Worm (Caenorhabditis elegans) whole organism, dauer: ENCODE results near the gene mif-2.

Experiments
- unc-62 ChIP-seq: sonication (generic microtip); optimal IDR thresholded peaks from 2 replicates; lab custom pipeline; 2017; ENCODE audit warnings: missing biosample characterization, missing genetic modification reagents, missing genetic modification characterization

mif-2 gene

DNA sequence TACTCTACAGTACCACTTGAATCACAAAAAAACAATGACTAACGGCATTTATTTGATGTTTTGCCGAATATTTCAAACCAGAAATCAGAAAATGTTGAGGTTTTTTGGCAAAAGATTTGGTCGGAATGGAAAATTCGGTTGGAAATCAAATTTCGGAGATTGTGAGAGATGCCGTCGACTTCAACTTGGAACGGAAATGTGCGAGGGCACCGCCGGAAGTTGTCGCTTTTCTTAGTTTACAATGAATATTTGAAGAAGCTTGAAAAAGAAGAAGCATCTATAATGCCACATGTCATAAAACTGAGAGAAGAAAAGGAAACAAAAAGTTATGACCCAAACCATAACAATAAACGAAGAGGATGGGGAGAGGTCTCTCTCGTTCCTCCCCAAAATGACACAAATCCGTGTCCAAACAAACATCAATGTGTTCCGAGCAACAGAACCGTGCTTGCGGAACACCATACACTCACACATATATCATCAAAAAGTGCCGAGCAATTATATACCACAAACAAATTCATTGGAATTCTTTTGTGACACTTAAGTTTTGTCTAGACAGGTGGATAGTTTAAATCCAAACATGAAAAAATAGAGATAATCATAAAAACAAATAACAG is 12.4 kb upstream of the mif-2 start:
- no peak for TF ChIP-seq unc-62 (GFP tag; lab: Kevin White, UChicago)

DNA sequence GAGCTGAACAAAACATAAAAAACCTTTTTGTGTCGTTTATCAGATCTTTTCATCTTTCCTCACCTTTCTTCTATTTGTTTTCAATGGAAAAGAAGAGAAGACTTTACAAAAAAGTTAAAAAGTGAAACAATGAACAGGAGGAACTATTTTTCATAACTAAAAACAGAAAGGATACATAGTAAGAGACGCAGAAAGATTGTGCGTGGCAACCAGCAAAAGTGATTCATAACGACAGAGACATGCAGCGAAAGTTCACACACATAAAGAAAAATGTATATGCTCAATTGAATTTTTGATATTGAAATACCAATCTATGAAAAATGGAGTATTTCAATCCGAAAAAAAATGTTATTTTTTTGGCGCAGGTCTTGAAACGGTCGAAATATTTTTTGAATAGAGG is 11.6 kb upstream of the mif-2 start:
- no peak for TF ChIP-seq unc-62 (GFP tag; lab: Kevin White, UChicago)

DNA sequence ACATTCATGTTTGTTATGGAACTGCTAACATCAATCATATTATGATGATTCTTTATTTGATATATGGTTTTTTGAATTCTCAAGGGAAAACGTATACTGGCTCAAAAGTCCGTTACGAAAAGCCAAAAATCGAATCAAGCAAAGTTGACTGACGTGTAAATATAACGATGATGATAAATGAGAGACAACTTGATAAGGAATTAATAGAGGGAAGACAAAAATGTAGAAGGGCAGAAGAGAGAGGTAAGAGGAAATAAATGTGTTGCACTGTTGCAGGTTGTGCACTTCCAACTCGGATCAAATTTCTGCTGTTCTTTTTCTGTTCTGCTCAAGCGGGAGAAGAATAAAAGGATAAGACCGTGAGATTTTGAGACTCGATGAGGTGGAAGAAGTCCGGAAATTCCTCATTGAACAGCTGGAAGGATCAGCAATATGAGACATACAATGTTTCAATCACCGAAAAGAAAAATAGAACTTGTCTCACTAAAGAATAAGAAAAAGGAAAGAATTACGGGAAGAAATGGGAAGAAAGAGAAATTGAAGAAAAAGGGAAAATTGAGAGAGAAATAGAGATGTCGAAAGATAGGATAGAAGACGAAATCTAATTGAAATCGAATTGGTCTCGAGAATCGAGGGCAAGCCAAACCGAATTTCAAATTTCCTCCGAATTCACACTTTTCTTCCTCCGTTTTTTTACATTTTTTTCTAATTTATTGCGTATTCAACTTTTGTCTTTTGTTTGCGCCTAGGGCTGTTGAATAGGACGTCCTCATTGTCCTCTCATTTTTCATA is 8.0 kb upstream of the mif-2 start:
- TF ChIP-seq unc-62 (GFP tag; lab: Kevin White, UChicago) = no peak

DNA sequence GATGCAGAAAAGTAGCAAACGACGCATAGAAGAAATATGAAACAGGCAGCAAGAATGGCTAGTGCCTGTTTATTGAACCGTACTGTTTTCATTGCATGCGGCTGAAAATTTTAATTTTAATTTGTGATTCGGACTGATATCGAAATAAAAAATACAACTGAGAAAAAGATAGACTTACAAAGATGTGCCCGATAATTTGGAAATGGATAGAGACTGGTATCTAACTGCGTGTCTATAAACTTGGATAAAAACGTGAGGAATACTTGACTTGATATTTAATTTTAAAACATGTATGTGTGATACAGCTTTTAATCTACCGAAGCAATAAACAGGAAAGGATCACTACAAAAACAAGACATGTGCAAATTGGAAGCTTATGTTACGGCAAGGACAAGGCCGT is 7.1 kb upstream of the mif-2 start, which contains the start of gene mans-2:
mans-2 (minus strand) TSS at position 101 of the 400 bp plus-strand sequence.
- TF ChIP-seq unc-62 (GFP tag; lab: Kevin White, UChicago) = no peak

- TF ChIP-seq unc-62 (GFP tag; lab: Kevin White, UChicago) = no peak
These were observed 4.0 kb upstream of the mif-2 start, which contains the start of gene rpt-1 for ce11 chrV:11982309-11982708. rpt-1 (minus strand) TSS chrV:11982397.

DNA sequence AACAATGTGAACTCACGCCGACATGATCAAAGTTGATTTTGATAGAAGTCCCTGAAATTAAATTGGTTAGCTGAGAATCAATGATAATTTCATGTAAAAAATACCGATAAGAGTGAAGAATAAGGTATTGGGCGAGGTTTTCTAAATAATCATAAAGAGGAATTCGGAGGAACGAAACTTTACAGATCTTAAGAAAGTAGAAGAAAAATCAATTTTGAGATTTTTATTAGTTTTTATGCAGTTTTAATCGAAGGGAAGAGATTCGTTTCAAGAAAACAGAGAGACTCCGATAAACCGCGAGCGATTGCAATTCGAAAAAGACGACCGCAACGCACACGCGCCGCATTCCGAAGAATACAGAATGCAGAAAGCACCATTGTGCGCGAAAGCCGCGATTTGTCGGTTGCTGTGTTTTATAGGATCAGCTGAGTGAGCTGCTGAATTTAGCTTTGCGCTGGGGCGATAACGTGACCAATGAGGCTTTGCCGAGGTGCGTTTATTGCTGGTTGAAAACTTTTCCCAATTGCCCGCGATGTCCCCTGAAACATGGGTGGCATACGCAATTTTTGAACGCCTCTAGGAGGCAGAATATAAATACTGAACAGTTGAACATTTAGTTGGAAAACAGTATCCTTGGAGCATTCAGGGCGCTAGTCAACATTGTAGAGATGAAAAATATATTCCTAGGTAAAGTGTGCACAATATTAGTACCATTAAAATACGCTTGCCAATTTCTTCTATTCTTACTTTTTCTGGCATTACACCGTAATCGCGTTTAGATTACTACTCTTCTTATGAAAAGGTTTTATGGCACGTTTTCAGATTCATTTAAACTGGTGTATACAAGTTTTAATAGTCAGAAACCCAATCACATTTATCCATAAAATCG is 1.7 kb upstream of the mif-2 start, which contains the start of gene snr-4:
snr-4 (minus strand) TSS at position 51 of the 889 bp plus-strand sequence.
- TF ChIP-seq unc-62 (GFP tag; lab: Kevin White, UChicago) = no peak

DNA sequence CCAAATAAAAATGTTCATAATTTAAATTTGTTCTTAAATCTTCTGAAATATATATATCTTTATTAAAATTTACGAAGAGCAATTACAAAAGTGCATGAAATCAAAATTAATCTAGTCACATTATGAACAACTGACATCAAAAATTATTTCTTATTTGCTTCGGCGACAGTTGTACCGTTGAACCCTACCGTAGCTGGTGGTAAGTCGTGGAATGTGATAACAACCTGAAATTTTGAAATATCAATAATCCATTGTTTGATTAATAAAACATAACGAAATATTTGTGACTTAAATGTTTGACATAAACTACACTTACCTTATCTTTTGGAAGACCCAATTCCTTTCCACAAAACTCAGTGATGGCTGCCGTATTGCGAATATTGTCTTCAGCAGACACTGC is 1.5 kb downstream of the mif-2 start:
- no peak for TF ChIP-seq unc-62 (GFP tag; lab: Kevin White, UChicago)

ce11 chrV:11975233-11975632 is 3.0 kb downstream of the mif-2 start, which contains the start of gene cpr-1:
cpr-1 (plus strand) TSS chrV:11975551.
- no peak for TF ChIP-seq unc-62 (GFP tag; lab: Kevin White, UChicago)

ce11 chrV:11964723-11965122 is 13.5 kb downstream of the mif-2 start, which contains the start of gene F58H1.7:
F58H1.7 (minus strand) TSS chrV:11964823.
- no peak for TF ChIP-seq unc-62 (GFP tag; lab: Kevin White, UChicago)

DNA sequence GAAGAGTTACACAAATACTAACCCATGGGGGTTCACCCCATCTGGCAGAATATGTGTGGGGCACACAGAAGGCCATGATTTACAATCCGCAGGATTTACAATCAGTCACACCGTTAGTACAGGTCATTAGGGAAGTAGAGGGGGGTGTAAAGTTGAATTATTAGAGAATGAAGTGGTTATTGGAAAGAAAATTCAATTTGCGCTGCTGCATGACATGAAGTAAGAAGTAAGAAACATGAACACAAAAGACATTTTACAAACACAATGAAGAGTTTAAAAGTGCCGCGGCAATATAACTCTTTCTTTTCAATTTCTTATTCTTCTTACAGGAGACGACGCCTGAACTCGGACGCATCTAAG is 17.4 kb downstream of the mif-2 start:
- no peak for TF ChIP-seq unc-62 (GFP tag; lab: Kevin White, UChicago)

DNA sequence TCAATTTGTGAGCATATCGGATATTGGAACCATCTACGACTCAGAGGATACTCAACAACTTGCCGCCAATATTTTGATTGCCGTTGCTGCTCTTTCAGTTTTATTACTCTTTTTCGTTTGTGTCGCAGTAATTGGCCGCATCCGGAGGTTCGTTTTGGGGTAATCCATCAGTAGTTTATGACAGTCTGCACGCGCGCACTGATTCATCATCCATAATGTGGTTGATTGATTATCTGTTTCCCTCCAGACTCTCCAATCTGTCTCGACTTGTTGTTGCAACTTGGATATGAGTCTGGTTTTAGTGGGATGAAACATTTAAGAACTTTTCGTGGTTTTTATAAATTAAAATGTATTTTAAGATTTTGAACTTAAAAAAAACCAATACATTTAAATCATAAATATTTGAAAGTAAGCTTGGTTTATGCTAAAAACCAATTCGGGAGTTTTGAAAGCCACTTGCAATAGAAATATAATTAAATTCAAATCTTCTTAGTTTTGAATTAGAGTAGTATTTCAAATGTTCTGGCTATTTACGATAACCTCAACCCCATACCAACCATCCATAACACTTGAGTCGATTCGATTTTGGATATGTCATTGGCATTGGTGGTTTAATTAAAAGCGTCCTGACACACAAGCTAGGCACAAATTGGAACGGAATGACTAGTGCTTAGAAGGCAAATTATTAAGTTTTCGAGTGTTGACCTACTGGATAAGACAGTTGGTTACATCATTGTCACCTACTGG is 18.0 kb downstream of the mif-2 start:
- no peak for TF ChIP-seq unc-62 (GFP tag; lab: Kevin White, UChicago)

- no peak for TF ChIP-seq unc-62 (GFP tag; lab: Kevin White, UChicago)
These were observed 19.6 kb downstream of the mif-2 start, which contains the start of gene F58H1.5 for ce11 chrV:11958343-11959291. F58H1.5 (plus strand) TSS chrV:11958393.

DNA sequence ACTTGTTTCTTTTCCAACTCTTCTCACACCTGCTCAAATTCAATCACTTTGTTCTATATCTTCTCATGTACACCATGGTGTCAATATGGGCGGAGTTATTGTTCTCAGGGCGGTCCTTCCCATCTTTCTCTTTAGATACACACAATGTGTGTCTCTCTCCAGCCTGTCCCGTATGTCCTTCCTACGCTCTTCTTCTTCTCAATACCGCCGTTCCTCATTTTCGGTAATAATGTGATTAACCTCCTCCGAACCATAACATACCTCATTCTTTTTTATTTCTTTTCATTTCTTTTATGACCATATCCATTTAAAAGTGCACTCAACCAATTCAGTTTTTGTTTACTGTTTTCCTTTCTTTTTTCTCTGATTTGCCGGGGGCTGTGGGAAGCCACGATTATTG is 22.6 kb downstream of the mif-2 start:
- no peak for TF ChIP-seq unc-62 (GFP tag; lab: Kevin White, UChicago)

ce11 chrV:11953621-11954020 is 24.6 kb downstream of the mif-2 start:
- TF ChIP-seq unc-62 (GFP tag; lab: Kevin White, UChicago) = no peak
